Worm (Caenorhabditis elegans) whole organism, L3 larva: ENCODE measurements around the gene rcq-5.

ENCODE experiments used
- ZK546.5 ChIP-seq: sonication (generic microtip); optimal IDR thresholded peaks from 2 replicates; lab custom pipeline; 2017; ENCODE audit warnings: missing biosample characterization, missing genetic modification characterization
- aly-2 ChIP-seq: fragments of 150-350 bp; optimal IDR thresholded peaks from 2 replicates; lab custom pipeline; 2014; ENCODE audit warnings: missing biosample characterization, missing genetic modification characterization
- ama-1 ChIP-seq: fragments of 150-350 bp; optimal IDR thresholded peaks from 2 replicates; lab custom pipeline; 2018
- ceh-28 ChIP-seq: fragments of 150-350 bp; optimal IDR thresholded peaks from 2 replicates; lab custom pipeline; 2014; ENCODE audit warnings: missing biosample characterization, missing genetic modification reagents, missing genetic modification characterization
- ceh-9 ChIP-seq: sonication (generic microtip); optimal IDR thresholded peaks from 2 replicates; lab custom pipeline; 2018; ENCODE audit warnings: missing biosample characterization, missing genetic modification characterization
- elt-2 ChIP-seq: sonication (generic microtip); optimal IDR thresholded peaks from 2 replicates; lab custom pipeline; 2016; ENCODE audit warnings: missing genetic modification reagents, mild to moderate bottlenecking, missing genetic modification characterization, missing compliant biosample characterization
- eor-1 ChIP-seq, 2 experiments: fragments of 150-350 bp; optimal IDR thresholded peaks; 2 replicates each; lab custom pipeline; 2014 to 2018; ENCODE audit warnings: missing biosample characterization in 2 of 2, missing genetic modification characterization in 2 of 2
- fkh-10 ChIP-seq: sonication (generic microtip); optimal IDR thresholded peaks from 2 replicates; lab custom pipeline; 2017; ENCODE audit warnings: missing biosample characterization, missing genetic modification reagents, missing genetic modification characterization
- fkh-2 ChIP-seq: fragments of 150-350 bp; optimal IDR thresholded peaks from 2 replicates; lab custom pipeline; 2014; ENCODE audit warnings: missing biosample characterization, missing genetic modification reagents, missing genetic modification characterization
- fos-1 ChIP-seq: fragments of 150-350 bp; optimal IDR thresholded peaks from 2 replicates; lab custom pipeline; 2014; ENCODE audit warnings: missing biosample characterization, missing genetic modification characterization
- hmg-11 ChIP-seq: sonication (generic microtip); optimal IDR thresholded peaks from 2 replicates; lab custom pipeline; 2016; ENCODE audit warnings: missing genetic modification characterization, missing compliant biosample characterization
- jun-1 ChIP-seq: fragments of 150-350 bp; optimal IDR thresholded peaks from 2 replicates; lab custom pipeline; 2014; ENCODE audit warnings: missing biosample characterization, missing genetic modification reagents, missing genetic modification characterization
- lin-15B ChIP-seq: fragments of 150-350 bp; optimal IDR thresholded peaks from 2 replicates; lab custom pipeline; 2014; ENCODE audit warnings: missing biosample characterization, missing genetic modification characterization
- lin-39 ChIP-seq: fragments of 150-350 bp; optimal IDR thresholded peaks from 2 replicates; lab custom pipeline; 2018; ENCODE audit warnings: missing biosample characterization, missing genetic modification reagents, missing genetic modification characterization
- lsy-12 ChIP-seq: sonication (generic microtip); optimal IDR thresholded peaks from 2 replicates; lab custom pipeline; 2016; ENCODE audit warnings: mild to moderate bottlenecking, missing genetic modification characterization, missing compliant biosample characterization
- mdl-1 ChIP-seq: fragments of 150-350 bp; optimal IDR thresholded peaks from 2 replicates; lab custom pipeline; 2014; ENCODE audit warnings: missing biosample characterization, missing genetic modification characterization
- mml-1 ChIP-seq: fragments of 150-350 bp; sonication (generic microtip); optimal IDR thresholded peaks from 3 replicates; lab custom pipeline; 2014; ENCODE audit warnings: missing biosample characterization, missing genetic modification characterization
- nfya-1 ChIP-seq: sonication (generic microtip); optimal IDR thresholded peaks from 2 replicates; lab custom pipeline; 2017; ENCODE audit warnings: missing genetic modification characterization, mild to moderate bottlenecking, missing compliant biosample characterization, antibody characterized with exemption, moderate library complexity; ENCODE audit not compliant: insufficient read depth
- nhr-12 ChIP-seq: fragments of 150-350 bp; optimal IDR thresholded peaks from 2 replicates; lab custom pipeline; 2014; ENCODE audit warnings: missing biosample characterization, missing genetic modification characterization
- nhr-23 ChIP-seq: fragments of 150-350 bp; optimal IDR thresholded peaks from 2 replicates; lab custom pipeline; 2014; ENCODE audit warnings: missing biosample characterization, missing genetic modification reagents, missing genetic modification characterization
- nhr-237 ChIP-seq: fragments of 150-350 bp; optimal IDR thresholded peaks from 2 replicates; lab custom pipeline; 2014; ENCODE audit warnings: missing biosample characterization, missing genetic modification characterization
- nhr-25 ChIP-seq: sonication (generic microtip); optimal IDR thresholded peaks from 2 replicates; lab custom pipeline; 2017; ENCODE audit warnings: missing biosample characterization, missing genetic modification characterization
- nhr-28 ChIP-seq: fragments of 150-350 bp; optimal IDR thresholded peaks from 2 replicates; lab custom pipeline; 2014; ENCODE audit warnings: missing biosample characterization, missing genetic modification characterization
- nhr-43 ChIP-seq: sonication (generic microtip); optimal IDR thresholded peaks from 2 replicates; lab custom pipeline; 2016; ENCODE audit warnings: mild to moderate bottlenecking, missing genetic modification characterization, missing compliant biosample characterization; ENCODE audit not compliant: poor library complexity, severe bottlenecking
- nhr-67 ChIP-seq: fragments of 150-350 bp; optimal IDR thresholded peaks from 2 replicates; lab custom pipeline; 2014; ENCODE audit warnings: missing biosample characterization, missing genetic modification characterization
- nhr-77 ChIP-seq: fragments of 150-350 bp; optimal IDR thresholded peaks from 2 replicates; lab custom pipeline; 2014; ENCODE audit warnings: missing biosample characterization, missing genetic modification characterization
- pha-4 ChIP-seq: fragments of 150-350 bp; optimal IDR thresholded peaks from 2 replicates; lab custom pipeline; 2014; ENCODE audit warnings: missing biosample characterization, missing genetic modification reagents, missing genetic modification characterization
- pqm-1 ChIP-seq: fragments of 150-350 bp; optimal IDR thresholded peaks from 2 replicates; lab custom pipeline; 2017; ENCODE audit warnings: missing biosample characterization, missing genetic modification characterization, inconsistent platforms
- sea-2 ChIP-seq: fragments of 150-350 bp; sonication (generic microtip); optimal IDR thresholded peaks from 4 replicates; lab custom pipeline; 2014; ENCODE audit warnings: missing biosample characterization, missing genetic modification reagents, missing genetic modification characterization
- tbx-2 ChIP-seq: sonication (generic microtip); optimal IDR thresholded peaks from 2 replicates; lab custom pipeline; 2016; ENCODE audit warnings: mild to moderate bottlenecking, missing genetic modification characterization, missing compliant biosample characterization
- unc-39 ChIP-seq: sonication (generic microtip); optimal IDR thresholded peaks from 4 replicates; lab custom pipeline; 2017; ENCODE audit warnings: missing biosample characterization, missing genetic modification characterization
- zag-1 ChIP-seq: fragments of 150-350 bp; optimal IDR thresholded peaks from 2 replicates; lab custom pipeline; 2014; ENCODE audit warnings: missing biosample characterization, missing genetic modification characterization
- ztf-11 ChIP-seq: fragments of 150-350 bp; optimal IDR thresholded peaks from 2 replicates; lab custom pipeline; 2014; ENCODE audit warnings: missing biosample characterization, missing genetic modification characterization
- ztf-4 ChIP-seq: fragments of 150-350 bp; optimal IDR thresholded peaks from 2 replicates; lab custom pipeline; 2014; ENCODE audit warnings: missing biosample characterization, missing genetic modification characterization

Gene rcq-5

DNA sequence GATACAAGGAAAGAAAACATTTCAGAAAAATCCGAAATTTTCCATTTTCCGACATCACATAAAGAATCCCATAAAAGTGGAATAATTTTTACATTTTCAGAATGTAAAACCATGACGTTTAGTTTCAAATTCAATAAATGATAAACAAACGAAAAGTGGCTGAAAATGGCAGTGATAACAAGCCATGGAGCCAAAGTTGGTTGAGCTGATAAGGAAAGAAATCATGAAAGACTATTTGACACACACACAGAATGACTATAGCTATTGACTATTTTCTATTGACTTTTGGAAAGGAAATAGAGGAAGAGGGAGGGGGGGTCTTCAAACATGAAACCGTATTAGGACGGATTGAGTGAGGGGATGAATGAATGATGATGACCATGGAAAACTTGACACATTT is 18.0 kb downstream of the rcq-5 start:
- TF ChIP-seq aly-2 (tag; lab: Kevin White, UChicago) = no peak
- peak; percentile 21 for TF ChIP-seq jun-1
- peak; percentile 64 for TF ChIP-seq pqm-1 (tag; lab: Kevin White, UChicago)
- TF ChIP-seq pha-4 = peak; percentile 66
- peak; percentile 87 for TF ChIP-seq elt-2 (tag; lab: Kevin White, UChicago)
- no peak for TF ChIP-seq lsy-12 (tag; lab: Kevin White, UChicago)
- TF ChIP-seq nhr-67 (tag; lab: Kevin White, UChicago) = no peak
- TF ChIP-seq nhr-237 (tag; lab: Kevin White, UChicago) = no peak
- TF ChIP-seq ceh-28 (tag; lab: Kevin White, UChicago) = no peak

DNA sequence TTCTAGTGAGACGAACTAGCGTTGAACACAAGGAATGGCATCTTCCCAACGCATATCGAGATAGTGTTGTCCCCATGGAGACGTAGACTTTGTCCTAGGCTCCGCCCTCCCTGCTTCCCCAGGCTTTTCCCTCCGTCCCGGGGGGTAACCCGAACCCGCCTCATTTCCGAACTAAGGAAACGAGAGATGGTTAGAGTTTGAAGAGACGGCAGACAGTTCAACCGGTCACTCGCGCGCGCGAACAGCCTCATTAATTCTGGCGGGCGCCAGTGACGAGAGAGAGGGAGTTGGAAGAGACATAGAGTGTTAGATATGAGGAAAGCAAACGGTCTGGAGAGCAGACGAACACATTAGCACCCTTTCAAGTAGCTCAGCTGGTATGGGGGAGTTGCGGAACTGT is 20.4 kb downstream of the rcq-5 start:
- no peak for TF ChIP-seq nhr-43 (tag; lab: Kevin White, UChicago)
- TF ChIP-seq ztf-4 = no peak
- no peak for TF ChIP-seq aly-2 (tag; lab: Kevin White, UChicago)
- no peak for TF ChIP-seq sea-2 (GFP tag; lab: Kevin White, UChicago)
- TF ChIP-seq elt-2 (tag; lab: Kevin White, UChicago) = peak; percentile 11
- TF ChIP-seq ceh-9 (tag; lab: Kevin White, UChicago) = no peak
- no peak for TF ChIP-seq nhr-25
- TF ChIP-seq ceh-28 (tag; lab: Kevin White, UChicago) = no peak
- no peak for TF ChIP-seq unc-39 (tag; lab: Kevin White, UChicago)
- TF ChIP-seq nhr-28 (tag; lab: Kevin White, UChicago) = no peak
- TF ChIP-seq pha-4 = peak; percentile 18
- TF ChIP-seq nhr-77 (tag; lab: Kevin White, UChicago) = no peak
- no peak for TF ChIP-seq mml-1 (tag; lab: Kevin White, UChicago)
- TF ChIP-seq lin-15B (tag; lab: Kevin White, UChicago) = no peak
- no peak for TF ChIP-seq fkh-10 (GFP tag; lab: Kevin White, UChicago)
- TF ChIP-seq ama-1 (lab: Kevin White, UChicago) = no peak
- peak; percentile 53 for TF ChIP-seq nfya-1 (tag; lab: Kevin White, UChicago)
- TF ChIP-seq lin-39 = peak; percentile 92
- no peak for TF ChIP-seq nhr-12 (tag; lab: Kevin White, UChicago)
- no peak for TF ChIP-seq fkh-2 (tag; lab: Kevin White, UChicago)
- peak; percentile 33 for TF ChIP-seq nhr-23 (tag; lab: Kevin White, UChicago)
- no peak for TF ChIP-seq fos-1 (tag; lab: Kevin White, UChicago)
- TF ChIP-seq eor-1 (tag; optimal IDR thresholded peaks at IDR 0.05; lab: Kevin White, UChicago) = no peak

DNA sequence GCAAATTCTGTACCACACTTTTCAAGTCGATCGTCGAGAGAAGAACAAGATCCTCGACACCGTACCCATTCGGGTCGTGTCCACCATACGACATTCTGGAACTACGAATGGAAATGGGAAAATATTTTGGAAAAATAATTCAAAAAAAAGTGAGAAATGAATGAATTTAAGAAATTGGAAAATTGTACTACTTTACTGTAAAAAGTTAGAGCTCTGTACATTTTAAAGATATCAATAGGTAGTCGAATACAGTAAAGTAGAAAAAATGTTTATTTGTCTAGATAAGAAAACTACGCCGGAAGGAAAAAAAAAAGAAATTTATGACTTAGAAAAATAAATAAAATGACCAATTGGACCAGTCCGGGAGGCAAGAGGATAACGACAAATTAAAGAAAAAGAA is 21.0 kb downstream of the rcq-5 start, which contains the start of gene hum-5:
Gene hum-5, minus strand, starts transcription at position 101 of the 400 bp plus-strand sequence.
- no peak for TF ChIP-seq ztf-11 (tag; lab: Kevin White, UChicago)
- TF ChIP-seq pqm-1 (tag; lab: Kevin White, UChicago) = no peak
- no peak for TF ChIP-seq lin-39
- TF ChIP-seq hmg-11 (tag; lab: Kevin White, UChicago) = no peak

DNA sequence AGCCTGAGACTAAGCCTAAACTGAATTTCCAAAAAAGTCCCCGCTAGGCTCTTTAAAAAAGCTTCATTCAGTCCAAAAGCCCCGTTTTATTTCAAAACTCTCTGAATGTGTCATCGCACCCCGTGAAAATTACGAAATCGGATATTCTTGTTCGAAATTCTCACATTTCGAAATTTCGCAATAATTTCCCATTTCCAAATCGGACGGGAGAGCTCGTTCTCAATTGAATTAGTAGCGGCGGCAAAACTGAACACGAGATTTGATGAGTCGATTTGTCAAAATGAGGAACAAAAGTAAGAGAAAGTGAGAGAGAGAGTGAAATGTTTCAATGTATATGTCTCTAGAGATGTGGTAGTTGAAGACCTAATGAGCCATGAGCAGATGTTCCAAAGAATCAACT is 22.8 kb downstream of the rcq-5 start:
- TF ChIP-seq ztf-4 = no peak
- TF ChIP-seq lin-39 = peak; percentile 39
- TF ChIP-seq, all 47 proteins: peak for 1

DNA sequence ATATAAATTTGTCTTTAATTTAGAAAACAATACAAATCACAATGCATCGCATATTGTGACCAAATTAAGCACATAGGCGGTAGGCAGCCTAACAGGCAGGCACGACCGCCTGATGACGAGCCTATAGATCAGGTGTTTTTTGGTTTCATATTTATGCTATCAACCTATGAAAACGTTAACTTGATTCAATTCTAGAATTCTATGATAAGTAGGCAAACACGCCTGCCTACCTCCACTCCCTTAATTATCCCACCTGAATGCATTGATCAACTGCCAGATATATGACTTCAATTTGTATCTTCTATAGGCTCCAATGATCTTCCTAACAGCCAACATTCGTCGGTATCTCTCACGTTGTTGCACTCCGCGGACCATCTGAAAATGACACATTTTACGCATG is 26.9 kb downstream of the rcq-5 start:
- no peak for TF ChIP-seq nhr-12 (tag; lab: Kevin White, UChicago)
- TF ChIP-seq mdl-1 (tag; lab: Kevin White, UChicago) = no peak
- no peak for TF ChIP-seq tbx-2 (tag; lab: Kevin White, UChicago)
- no peak for TF ChIP-seq zag-1 (tag; lab: Kevin White, UChicago)

DNA sequence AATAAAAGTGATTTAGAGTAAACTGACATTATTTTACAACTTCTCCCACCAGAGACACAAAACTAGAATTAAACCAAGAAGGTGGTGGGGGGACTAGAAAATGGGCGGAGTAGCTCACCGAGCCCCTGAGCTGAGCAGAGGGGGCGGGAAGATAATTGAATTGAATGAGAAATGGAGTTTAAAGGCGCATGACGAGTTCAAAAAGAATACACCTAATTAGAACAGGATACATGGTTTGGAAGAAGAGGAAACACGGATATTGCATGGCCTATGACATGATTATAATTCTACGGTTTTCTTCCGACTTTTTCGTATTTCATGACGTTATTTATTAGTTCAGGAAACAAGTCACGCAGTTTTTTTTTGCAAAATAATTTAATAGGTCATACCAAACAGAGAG is 29.7 kb downstream of the rcq-5 start, which contains the start of gene T02C12.5:
Gene T02C12.5, minus strand, starts transcription at position 101 of the 400 bp plus-strand sequence.
- TF ChIP-seq hmg-11 (tag; lab: Kevin White, UChicago) (no peak), ZK546.5 (no peak), sea-2 (GFP tag; lab: Kevin White, UChicago) (no peak)
